Fruit fly (Drosophila melanogaster) whole organism, embryonic: ENCODE data around the gene Acp26Ab.

Experiments
- CG10462 ChIP-seq: fragments of 200-800 bp; sonication (Bioruptor generic); optimal IDR thresholded peaks from 2 replicates; lab custom pipeline; 2016; ENCODE audit warnings: missing biosample characterization, missing genetic modification characterization
- CG11695 ChIP-seq: fragments of 200-800 bp; sonication (Bioruptor generic); IDR thresholded peaks from 3 replicates; pipeline ENCODE4 v1.3.6; 2022; ENCODE audit warnings: missing biosample characterization, missing genetic modification characterization
- CG12219 ChIP-seq: fragments of 200-800 bp; sonication (Bioruptor generic); optimal IDR thresholded peaks from 3 replicates; lab custom pipeline; 2018; ENCODE audit warnings: missing biosample characterization, mild to moderate bottlenecking, missing genetic modification characterization
- CG12391 ChIP-seq: fragments of 200-800 bp; sonication (Bioruptor generic); optimal IDR thresholded peaks from 3 replicates; lab custom pipeline; 2018; ENCODE audit warnings: missing biosample characterization, mild to moderate bottlenecking, missing genetic modification characterization, moderate library complexity
- CG13296 ChIP-seq: fragments of 200-800 bp; sonication (Bioruptor generic); optimal IDR thresholded peaks from 3 replicates; lab custom pipeline; 2018; ENCODE audit warnings: missing biosample characterization, mild to moderate bottlenecking, missing genetic modification characterization
- CG1647 ChIP-seq: fragments of 200-800 bp; sonication (Bioruptor generic); optimal IDR thresholded peaks from 3 replicates; lab custom pipeline; 2016; ENCODE audit warnings: missing biosample characterization, missing genetic modification characterization
- CG16813 ChIP-seq: fragments of 200-800 bp; sonication (Bioruptor generic); IDR thresholded peaks from 3 replicates; pipeline ENCODE4 v1.3.6; 2022; ENCODE audit warnings: missing biosample characterization, missing genetic modification characterization; ENCODE audit not compliant: partially characterized antibody
- CG17385 ChIP-seq: fragments of 200-800 bp; sonication (Bioruptor generic); optimal IDR thresholded peaks from 3 replicates; lab custom pipeline; 2018; ENCODE audit warnings: missing biosample characterization, mild to moderate bottlenecking, missing genetic modification characterization
- CG17612 ChIP-seq: fragments of 200-800 bp; sonication (Bioruptor generic); IDR thresholded peaks from 2 replicates; pipeline ENCODE4 v1.3.6; 2022; ENCODE audit warnings: missing biosample characterization, missing genetic modification characterization
- CG18619 ChIP-seq: fragments of 200-800 bp; sonication (Bioruptor generic); optimal IDR thresholded peaks from 3 replicates; lab custom pipeline; 2017; ENCODE audit warnings: missing biosample characterization, mild to moderate bottlenecking, missing genetic modification characterization
- CG18764 ChIP-seq: fragments of 200-800 bp; sonication (Bioruptor generic); optimal IDR thresholded peaks from 3 replicates; lab custom pipeline; 2016; ENCODE audit warnings: missing biosample characterization, missing genetic modification characterization
- CG3065 ChIP-seq: fragments of 200-800 bp; sonication (Bioruptor generic); optimal IDR thresholded peaks from 2 replicates; lab custom pipeline; 2016; ENCODE audit warnings: missing biosample characterization, missing genetic modification characterization
- CG32772 ChIP-seq: fragments of 200-800 bp; sonication (Bioruptor generic); IDR thresholded peaks from 2 replicates; pipeline ENCODE4 v1.3.6; 2022; ENCODE audit warnings: missing biosample characterization, missing genetic modification characterization
- CG3995 ChIP-seq: fragments of 200-800 bp; sonication (Bioruptor generic); optimal IDR thresholded peaks from 3 replicates; lab custom pipeline; 2016; ENCODE audit warnings: missing biosample characterization, missing genetic modification characterization
- CG43689 ChIP-seq: fragments of 200-800 bp; sonication (Bioruptor generic); IDR thresholded peaks from 2 replicates; pipeline ENCODE4 v1.3.6; 2022; ENCODE audit warnings: missing biosample characterization, missing genetic modification characterization
- CG4730 ChIP-seq: fragments of 200-800 bp; sonication (Bioruptor generic); IDR thresholded peaks from 2 replicates; pipeline ENCODE4 v1.3.6; 2022; ENCODE audit warnings: missing biosample characterization, missing genetic modification characterization
- CG6254 ChIP-seq: fragments of 200-800 bp; sonication (Bioruptor generic); optimal IDR thresholded peaks from 3 replicates; lab custom pipeline; 2017; ENCODE audit warnings: mild to moderate bottlenecking, missing biosample characterization, missing genetic modification reagents, missing genetic modification characterization
- CG6813 ChIP-seq: fragments of 200-800 bp; sonication (Bioruptor generic); optimal IDR thresholded peaks from 2 replicates; lab custom pipeline; 2017; ENCODE audit warnings: missing biosample characterization, missing genetic modification characterization, mild to moderate bottlenecking, moderate library complexity, missing genetic modification reagents
- CG9437 ChIP-seq: fragments of 200-800 bp; sonication (Bioruptor generic); optimal IDR thresholded peaks from 2 replicates; lab custom pipeline; 2018; ENCODE audit warnings: missing biosample characterization, mild to moderate bottlenecking, missing genetic modification characterization
- Dll ChIP-seq: fragments of 200-800 bp; sonication (Bioruptor generic); IDR thresholded peaks from 4 replicates; pipeline ENCODE4 v1.3.6; 2022; ENCODE audit warnings: missing biosample characterization, missing genetic modification characterization; ENCODE audit not compliant: partially characterized antibody
- Doc3 ChIP-seq: fragments of 200-800 bp; sonication (Bioruptor generic); IDR thresholded peaks from 3 replicates; pipeline ENCODE4 v1.3.6; 2022; ENCODE audit warnings: missing biosample characterization, missing genetic modification characterization; ENCODE audit not compliant: partially characterized antibody
- Dp ChIP-seq: fragments of 200-800 bp; sonication (Bioruptor generic); optimal IDR thresholded peaks from 2 replicates; lab custom pipeline; 2018; ENCODE audit warnings: missing biosample characterization, mild to moderate bottlenecking, missing genetic modification characterization, moderate library complexity
- E2f2 ChIP-seq: fragments of 200-800 bp; sonication (Bioruptor generic); IDR thresholded peaks from 2 replicates; pipeline ENCODE4 v1.3.6; 2022; ENCODE audit warnings: missing biosample characterization, missing genetic modification characterization
- HLH54F ChIP-seq: fragments of 200-800 bp; sonication (Bioruptor generic); optimal IDR thresholded peaks from 3 replicates; lab custom pipeline; 2016; ENCODE audit warnings: missing biosample characterization, missing genetic modification characterization
- Myb ChIP-seq: fragments of 200-800 bp; sonication (Bioruptor generic); optimal IDR thresholded peaks from 2 replicates; lab custom pipeline; 2016; ENCODE audit warnings: missing biosample characterization, missing genetic modification characterization
- Pdp1 ChIP-seq, 2 experiments: fragments of 200-800 bp; sonication (Bioruptor generic); optimal IDR thresholded peaks; 3 replicates each; lab custom pipeline; 2016; ENCODE audit warnings: missing biosample characterization in 2 of 2, missing genetic modification characterization in 2 of 2, mild to moderate bottlenecking in 1 of 2, moderate library complexity in 1 of 2
- TFAM ChIP-seq: fragments of 200-800 bp; sonication (Bioruptor generic); optimal IDR thresholded peaks from 2 replicates; lab custom pipeline; 2017; ENCODE audit warnings: missing biosample characterization, missing genetic modification characterization, inconsistent platforms
- abd-A ChIP-seq: fragments of 200-800 bp; sonication (Bioruptor generic); optimal IDR thresholded peaks from 3 replicates; lab custom pipeline; 2019; ENCODE audit warnings: missing biosample characterization, mild to moderate bottlenecking, missing genetic modification characterization, moderate library complexity
- bigmax ChIP-seq: fragments of 200-800 bp; sonication (Bioruptor generic); optimal IDR thresholded peaks from 2 replicates; lab custom pipeline; 2018; ENCODE audit warnings: missing biosample characterization, mild to moderate bottlenecking, missing genetic modification characterization
- cg ChIP-seq: fragments of 200-800 bp; sonication (Bioruptor generic); optimal IDR thresholded peaks from 3 replicates; lab custom pipeline; 2019; ENCODE audit warnings: missing biosample characterization, mild to moderate bottlenecking, missing genetic modification characterization, moderate library complexity
- chinmo ChIP-seq: fragments of 200-800 bp; sonication (Bioruptor generic); IDR thresholded peaks from 4 replicates; pipeline ENCODE4 v1.3.6; 2022; ENCODE audit warnings: missing biosample characterization, missing genetic modification characterization; ENCODE audit not compliant: partially characterized antibody
- chm ChIP-seq: fragments of 200-800 bp; sonication (Bioruptor generic); IDR thresholded peaks from 2 replicates; pipeline ENCODE4 v1.3.6; 2022; ENCODE audit warnings: missing biosample characterization, missing genetic modification characterization
- crp ChIP-seq, 2 experiments: fragments of 200-800 bp; sonication (Bioruptor generic); optimal IDR thresholded peaks; 2 replicates in 1 of 2; 3 replicates in 1 of 2; lab custom pipeline; 2017; ENCODE audit warnings: missing biosample characterization in 2 of 2, missing genetic modification characterization in 2 of 2, mild to moderate bottlenecking in 1 of 2, moderate library complexity in 1 of 2
- dimm ChIP-seq: fragments of 200-800 bp; sonication (Bioruptor generic); IDR thresholded peaks from 2 replicates; pipeline ENCODE4 v1.3.6; 2022; ENCODE audit warnings: missing biosample characterization, missing genetic modification characterization
- ewg ChIP-seq: fragments of 200-800 bp; sonication (Bioruptor generic); optimal IDR thresholded peaks from 3 replicates; lab custom pipeline; 2017; ENCODE audit warnings: mild to moderate bottlenecking, missing biosample characterization, missing genetic modification reagents, missing genetic modification characterization
- fru ChIP-seq: fragments of >200 bp; optimal IDR thresholded peaks from 2 replicates; lab custom pipeline; 2017
- ftz-f1 ChIP-seq: fragments of 200-800 bp; sonication (Bioruptor generic); optimal IDR thresholded peaks from 2 replicates; lab custom pipeline; 2016; ENCODE audit warnings: missing biosample characterization, missing genetic modification characterization
- kay ChIP-seq: fragments of 200-800 bp; sonication (Bioruptor generic); optimal IDR thresholded peaks from 2 replicates; lab custom pipeline; 2016; ENCODE audit warnings: missing biosample characterization, missing genetic modification characterization
- kni ChIP-seq: fragments of 200-800 bp; sonication (Bioruptor generic); optimal IDR thresholded peaks from 3 replicates; lab custom pipeline; 2017; ENCODE audit warnings: mild to moderate bottlenecking, missing biosample characterization, missing genetic modification reagents, missing genetic modification characterization
- lov ChIP-seq, 2 experiments: fragments of 200-800 bp in 1 of 2; fragments of >200 bp in 1 of 2; sonication (Bioruptor generic) in 1 of 2; IDR thresholded peaks in 1 of 2; optimal IDR thresholded peaks in 1 of 2; 2 replicates in 1 of 2; 3 replicates in 1 of 2; pipeline versions ENCODE4 v1.3.6 to Lab custom; 2017 to 2022; ENCODE audit warnings: missing biosample characterization in 1 of 2, missing genetic modification characterization in 1 of 2
- nau ChIP-seq: fragments of 200-800 bp; sonication (Bioruptor generic); optimal IDR thresholded peaks from 3 replicates; lab custom pipeline; 2017; ENCODE audit warnings: missing biosample characterization, mild to moderate bottlenecking, missing genetic modification characterization, missing genetic modification reagents
- pan ChIP-seq, 4 experiments: fragments of >200 bp in 3 of 4; fragments of 200-800 bp in 1 of 4; sonication (Bioruptor generic) in 1 of 4; optimal IDR thresholded peaks in 3 of 4; IDR thresholded peaks in 1 of 4; 2 replicates each; pipeline versions ENCODE4 v1.3.6 to Lab custom; 2017 to 2022; ENCODE audit warnings: missing biosample characterization in 2 of 4, missing genetic modification characterization in 2 of 4, mixed read lengths in 1 of 4
- psq ChIP-seq: fragments of 200-800 bp; sonication (Bioruptor generic); optimal IDR thresholded peaks from 2 replicates; lab custom pipeline; 2017; ENCODE audit warnings: missing biosample characterization, missing genetic modification characterization
- repo ChIP-seq: fragments of 200-800 bp; sonication (Bioruptor generic); optimal IDR thresholded peaks from 2 replicates; lab custom pipeline; 2016; ENCODE audit warnings: missing biosample characterization, missing genetic modification characterization
- schlank ChIP-seq: fragments of 200-800 bp; sonication (Bioruptor generic); optimal IDR thresholded peaks from 2 replicates; lab custom pipeline; 2018; ENCODE audit warnings: missing biosample characterization, mild to moderate bottlenecking, missing genetic modification characterization
- tup ChIP-seq: fragments of 200-800 bp; sonication (Bioruptor generic); optimal IDR thresholded peaks from 2 replicates; lab custom pipeline; 2016; ENCODE audit warnings: missing biosample characterization, mild to moderate bottlenecking, missing genetic modification characterization, moderate library complexity
- vfl ChIP-seq: fragments of 200-800 bp; sonication (Bioruptor generic); optimal IDR thresholded peaks from 2 replicates; lab custom pipeline; 2016; ENCODE audit warnings: missing biosample characterization, missing genetic modification characterization
- vvl ChIP-seq: fragments of 200-800 bp; sonication (Bioruptor generic); IDR thresholded peaks from 2 replicates; pipeline ENCODE4 v1.3.6; 2022; ENCODE audit warnings: missing biosample characterization, missing genetic modification characterization

The Acp26Ab gene

dm6 chr2L:5879363-5879934, 13.2 kb downstream of the Acp26Ab start, which contains the start of gene rau (continued):
- TF ChIP-seq lov (optimal IDR thresholded peaks at IDR 0.05; lab: Kevin White, UChicago) (no peak), lov (GFP tag; IDR thresholded peaks at IDR 0.05; lab: Robert Waterston, UW) (0 out of 3 replicates have a peak, but pooled peaks have one; percentile 57), CG9437 (GFP tag; lab: Kevin White, UChicago) (peak; percentile 59), E2f2 (GFP tag; lab: Robert Waterston, UW) (peak; percentile 46; the same call in 1 of the 2 replicates), vvl (GFP tag; lab: Robert Waterston, UW) (peak; percentile 69), fru (lab: Kevin White, UChicago) (no peak), CG1647 (GFP tag; lab: Kevin White, UChicago) (no peak), schlank (tag; lab: Kevin White, UChicago) (peak; percentile 3), CG11695 (GFP tag; lab: Robert Waterston, UW) (peak; percentile 66; the same call in 2 of the 3 replicates), cg (GFP tag; lab: Kevin White, UChicago) (peak; percentile 92), CG17612 (GFP tag; lab: Robert Waterston, UW) (0 out of 2 replicates have a peak, but pooled peaks have one; percentile 32), HLH54F (GFP tag; lab: Kevin White, UChicago) (peak; percentile 5), crp (GFP tag; optimal IDR thresholded peaks at IDR 0.05; lab: Kevin White, UChicago) (no peak), dimm (no peak), Myb (GFP tag; lab: Kevin White, UChicago) (no peak), Dll (GFP tag; lab: Robert Waterston, UW) (peak; percentile 28; the same call in 1 of the 4 replicates), CG6813 (GFP tag; lab: Kevin White, UChicago) (peak; percentile 42), chm (peak; percentile 85; the same call in 1 of the 2 replicates), kay (GFP tag; lab: Kevin White, UChicago) (peak; percentile 33), CG18764 (GFP tag; lab: Kevin White, UChicago) (peak; percentile 71), psq (no peak), bigmax (GFP tag; lab: Kevin White, UChicago) (no peak), tup (GFP tag; lab: Kevin White, UChicago) (peak; percentile 23), ftz-f1 (GFP tag; lab: Kevin White, UChicago) (no peak), CG32772 (GFP tag; lab: Robert Waterston, UW) (peak; percentile 70), kni (GFP tag; lab: Kevin White, UChicago) (peak; percentile 95), Pdp1 (GFP tag; optimal IDR thresholded peaks at IDR 0.05; lab: Kevin White, UChicago) (peak; percentile 30 to 39), CG10462 (peak; percentile 51), CG3995 (GFP tag; lab: Kevin White, UChicago) (no peak), Dp (GFP tag; lab: Kevin White, UChicago) (no peak), CG43689 (GFP tag; lab: Robert Waterston, UW) (no peak), CG12219 (peak; percentile 60), CG12391 (peak; percentile 85), CG3065 (GFP tag; lab: Kevin White, UChicago) (no peak), abd-A (peak; percentile 92), ewg (GFP tag; lab: Kevin White, UChicago) (peak; percentile 60), CG6254 (peak; percentile 72), Doc3 (GFP tag; lab: Robert Waterston, UW) (no peak), nau (GFP tag; lab: Kevin White, UChicago) (peak; percentile 55), repo (GFP tag; lab: Kevin White, UChicago) (no peak), pan (optimal IDR thresholded peaks at IDR 0.05; lab: Kevin White, UChicago) (no peak), pan (GFP tag; optimal IDR thresholded peaks at IDR 0.05 in 1 of 2, IDR thresholded peaks at IDR 0.05 in 1 of 2) (peak in 1 of 2 experiments; percentile 56), CG18619 (GFP tag; lab: Kevin White, UChicago) (peak; percentile 59), CG4730 (GFP tag; lab: Robert Waterston, UW) (peak; percentile 49; the same call in 1 of the 2 replicates), CG13296 (GFP tag; lab: Kevin White, UChicago) (peak; percentile 75), CG16813 (GFP tag; lab: Robert Waterston, UW) (peak; percentile 28; the same call in 1 of the 3 replicates), TFAM (no peak), vfl (GFP tag; lab: Kevin White, UChicago) (peak; percentile 23), CG17385 (GFP tag; lab: Kevin White, UChicago) (peak; percentile 72), chinmo (GFP tag; lab: Robert Waterston, UW) (peak; percentile 63; the same call in 1 of the 4 replicates)
